Fruit fly (Drosophila melanogaster) S2 (cell line): ENCODE measurements around the gene CG2712.

ENCODE experiments used
- CG8478 ChIP-seq: fragments of >200 bp; optimal IDR thresholded peaks from 2 replicates; lab custom pipeline; 2018
- CTCF ChIP-seq, 2 experiments: fragments of >200 bp; optimal IDR thresholded peaks; 2 replicates each; lab custom pipeline; 2018

dm6 chrX:2743601-2744000 is 11.3 kb downstream of the CG2712 start:
- TF ChIP-seq CTCF (optimal IDR thresholded peaks at IDR 0.05; lab: Kevin White, UChicago) (no peak), CG8478 (lab: Kevin White, UChicago) (no peak)
